Fruit fly (Drosophila melanogaster): ENCODE data around the gene Tcs5.

dm6 chr3L:5145814-5146244 is 6.6 kb upstream of the Tcs5 start, which contains the start of the genes Fitm and AlaRS-m:
- TF ChIP-seq dmrt93B (GFP tag; optimal IDR thresholded peaks at IDR 0.05) = no peak
- no peak for TF ChIP-seq Dfd (GFP tag; optimal IDR thresholded peaks at IDR 0.05)
- no peak for TF ChIP-seq Rel (GFP tag; optimal IDR thresholded peaks at IDR 0.05)
- peak; percentile 32 for TF ChIP-seq Rel (tag; optimal IDR thresholded peaks at IDR 0.05)
- no peak for TF ChIP-seq Hr78 (GFP tag; optimal IDR thresholded peaks at IDR 0.05)
- TF ChIP-seq Hnf4 (GFP tag; optimal IDR thresholded peaks at IDR 0.05) = no peak
- TF ChIP-seq lola (GFP tag; optimal IDR thresholded peaks at IDR 0.05) = no peak
- no peak for TF ChIP-seq psq (GFP tag; optimal IDR thresholded peaks at IDR 0.05)
- TF ChIP-seq br (GFP tag; optimal IDR thresholded peaks at IDR 0.05) = no peak
- TF ChIP-seq tai (GFP tag; optimal IDR thresholded peaks at IDR 0.05) = no peak
- TF ChIP-seq dl (GFP tag; optimal IDR thresholded peaks at IDR 0.05; ENCODE audit: insufficient read depth in 1 of 2, partially characterized antibody in 2 of 2) = no peak
- TF ChIP-seq Dif (GFP tag; optimal IDR thresholded peaks at IDR 0.05; ENCODE audit: partially characterized antibody) = no peak
- TF ChIP-seq jim (GFP tag; optimal IDR thresholded peaks at IDR 0.05) = no peak
- no peak for TF ChIP-seq usp (GFP tag; optimal IDR thresholded peaks at IDR 0.05)
